Worm (Caenorhabditis elegans): ENCODE data around the gene ZK688.5.

ZK688.5 gene

DNA sequence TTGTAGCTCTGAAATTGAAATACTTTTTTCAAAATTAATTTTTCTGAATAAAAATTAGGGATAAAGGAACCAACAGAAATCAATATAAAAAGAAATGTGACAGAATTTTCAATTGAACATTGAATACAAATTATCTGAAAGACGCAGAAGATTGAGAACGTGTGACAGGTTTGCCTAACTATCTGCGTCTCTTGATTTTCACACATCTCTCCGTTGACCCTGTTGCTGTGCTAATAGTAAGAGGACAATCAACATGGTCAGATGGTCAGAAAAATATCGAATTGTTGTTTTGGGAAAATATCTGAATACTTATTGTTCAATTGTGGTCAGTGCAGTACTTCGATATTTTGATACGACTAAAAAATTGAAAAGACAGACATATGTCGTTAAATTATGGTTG lies 20.2 kb upstream of the ZK688.5 start, which contains the start of gene ZK688.7 (continued):
- TF ChIP-seq blmp-1 (tag; optimal IDR thresholded peaks at IDR 0.05) = peak; percentile 37
- no peak for TF ChIP-seq fos-1 (tag; optimal IDR thresholded peaks at IDR 0.05)
- no peak for TF ChIP-seq nhr-47 (tag; optimal IDR thresholded peaks at IDR 0.05)
- TF ChIP-seq lin-15B (tag; optimal IDR thresholded peaks at IDR 0.05) = no peak
- TF ChIP-seq grh-1 (GFP tag; IDR thresholded peaks at IDR 0.05) = no peak
- no peak for TF ChIP-seq sptf-1 (tag; optimal IDR thresholded peaks at IDR 0.05)
- TF ChIP-seq nhr-237 (tag; optimal IDR thresholded peaks at IDR 0.05) = no peak
- peak in 1 of 2 experiments; percentile 68 for TF ChIP-seq lin-35 (GFP tag; optimal IDR thresholded peaks at IDR 0.05)
- TF ChIP-seq ceh-8 (GFP tag; optimal IDR thresholded peaks at IDR 0.05) = no peak
- no peak for TF ChIP-seq rnt-1 (tag; optimal IDR thresholded peaks at IDR 0.05)
- TF ChIP-seq dpl-1 (GFP tag; optimal IDR thresholded peaks at IDR 0.05) = peak; percentile 8 to 34 (median 33)
- TF ChIP-seq unc-30 (tag; optimal IDR thresholded peaks at IDR 0.05) = no peak
- no peak for TF ChIP-seq swsn-7 (tag; optimal IDR thresholded peaks at IDR 0.05)
- no peak for TF ChIP-seq isw-1 (GFP tag; IDR thresholded peaks at IDR 0.05)
- no peak for TF ChIP-seq nhr-77 (tag; optimal IDR thresholded peaks at IDR 0.05)
- TF ChIP-seq nhr-76 (tag; optimal IDR thresholded peaks at IDR 0.05) = no peak
- no peak for TF ChIP-seq egl-13 (tag; optimal IDR thresholded peaks at IDR 0.05)
- TF ChIP-seq efl-1 (optimal IDR thresholded peaks at IDR 0.05) = peak; percentile 1 to 30
- TF ChIP-seq efl-1 (GFP tag; optimal IDR thresholded peaks at IDR 0.05 in 1 of 2) = peak; percentile 19 to 71
- no peak for TF ChIP-seq xbp-1 (tag; optimal IDR thresholded peaks at IDR 0.05)
- no peak for TF ChIP-seq tbx-2 (tag; optimal IDR thresholded peaks at IDR 0.05)
- TF ChIP-seq ama-1 (optimal IDR thresholded peaks at IDR 0.05) = no peak
- TF ChIP-seq nhr-19 (GFP tag; conservative IDR thresholded peaks at IDR 0.05) = no peak
- no peak for TF ChIP-seq ceh-88 (GFP tag; IDR thresholded peaks at IDR 0.05)
- no peak for TF ChIP-seq C16A3.4 (tag; optimal IDR thresholded peaks at IDR 0.05)
- no peak for TF ChIP-seq F16B12.6 (tag; optimal IDR thresholded peaks at IDR 0.05)
- no peak for TF ChIP-seq nhr-11 (tag; optimal IDR thresholded peaks at IDR 0.05)
- no peak for TF ChIP-seq ets-5 (GFP tag; IDR thresholded peaks at IDR 0.05)
- peak in 1 of 6 experiments; percentile 63 for TF ChIP-seq elt-3 (tag; optimal IDR thresholded peaks at IDR 0.05)
- TF ChIP-seq mef-2 (tag; optimal IDR thresholded peaks at IDR 0.05) = no peak
- TF ChIP-seq efl-3 (GFP tag; optimal IDR thresholded peaks at IDR 0.05) = no peak
- TF ChIP-seq sup-37 (GFP tag; optimal IDR thresholded peaks at IDR 0.05) = no peak
- TF ChIP-seq fkh-8 (tag; optimal IDR thresholded peaks at IDR 0.05) = no peak
- TF ChIP-seq nhr-90 (tag; optimal IDR thresholded peaks at IDR 0.05; ENCODE audit: poor library complexity) = peak; percentile 11
- no peak for TF ChIP-seq pag-3 (tag; optimal IDR thresholded peaks at IDR 0.05; ENCODE audit: borderline replicate concordance, insufficient read depth)
- no peak for TF ChIP-seq C04F5.9 (tag; optimal IDR thresholded peaks at IDR 0.05)
- TF ChIP-seq fkh-4 (tag; optimal IDR thresholded peaks at IDR 0.05; ENCODE audit: borderline replicate concordance) = no peak
- peak; percentile 66 for TF ChIP-seq nhr-85 (tag)

DNA sequence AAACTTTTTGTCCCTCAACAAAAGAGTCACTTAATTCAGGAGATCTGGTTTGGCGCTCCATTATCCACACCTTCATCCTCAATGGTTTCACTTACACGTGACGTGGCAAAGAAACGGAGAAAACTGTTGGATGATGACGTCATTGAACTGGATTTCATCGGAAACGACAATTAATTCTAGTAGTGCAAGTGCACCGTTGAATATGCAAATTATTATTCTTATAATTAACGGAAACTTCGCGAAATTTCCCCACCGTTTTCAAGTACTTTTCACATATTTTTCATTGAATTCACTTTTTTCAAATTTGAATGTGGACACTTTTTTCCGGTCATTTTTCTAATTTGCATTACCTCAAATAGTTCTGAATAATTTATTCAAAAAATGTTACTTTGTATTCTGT lies 17.8 kb upstream of the ZK688.5 start, which contains the start of gene ZK688.1:
TSS of gene ZK688.1 (plus strand) at position 301 of the 400 bp plus-strand sequence.
- TF ChIP-seq vab-15 (tag; optimal IDR thresholded peaks at IDR 0.05) (no peak), swsn-7 (tag; optimal IDR thresholded peaks at IDR 0.05) (no peak), efl-1 (optimal IDR thresholded peaks at IDR 0.05) (no peak), efl-1 (GFP tag; optimal IDR thresholded peaks at IDR 0.05 in 1 of 2) (peak in 1 of 2 experiments; percentile 52), nhr-11 (tag; optimal IDR thresholded peaks at IDR 0.05) (no peak)

ce11 chrIII:7907515-7907914 lies 16.1 kb upstream of the ZK688.5 start, which contains the start of gene pcp-5:
Gene pcp-5, minus strand, starts transcription at chrIII:7907615.
- TF ChIP-seq rnt-1 (tag; optimal IDR thresholded peaks at IDR 0.05) = peak; percentile 48
- no peak for TF ChIP-seq nhr-77 (tag; optimal IDR thresholded peaks at IDR 0.05)
- no peak for TF ChIP-seq F16B12.6 (tag; optimal IDR thresholded peaks at IDR 0.05)
- peak; percentile 36 for TF ChIP-seq nhr-71 (tag; optimal IDR thresholded peaks at IDR 0.05)

Data from whole organism, L1 larva.